Fruit fly (Drosophila melanogaster) whole organism, embryonic: Measurements from ENCODE around the gene GstD4.

Experiments used
- CG10274 ChIP-seq: fragments of 200-800 bp; sonication (Bioruptor generic); optimal IDR thresholded peaks from 3 replicates; lab custom pipeline; 2017; ENCODE audit warnings: missing biosample characterization, mild to moderate bottlenecking, missing genetic modification characterization
- CG13287 ChIP-seq: fragments of 200-800 bp; sonication (Bioruptor generic); IDR thresholded peaks from 2 replicates; pipeline ENCODE4 v1.3.6; 2022; ENCODE audit warnings: missing biosample characterization, missing genetic modification characterization; ENCODE audit not compliant: partially characterized antibody
- CG14441 ChIP-seq: fragments of 200-800 bp; sonication (Bioruptor generic); IDR thresholded peaks from 2 replicates; pipeline ENCODE4 v1.3.6; 2022; ENCODE audit warnings: missing biosample characterization, missing genetic modification characterization
- CG14965 ChIP-seq: fragments of 200-800 bp; sonication (Bioruptor generic); optimal IDR thresholded peaks from 2 replicates; lab custom pipeline; 2016; ENCODE audit warnings: missing biosample characterization, missing genetic modification characterization, borderline replicate concordance
- CG17361 ChIP-seq: fragments of 200-800 bp; sonication (Bioruptor generic); IDR thresholded peaks from 3 replicates; pipeline ENCODE4 v1.3.6; 2022; ENCODE audit warnings: missing biosample characterization, missing genetic modification characterization
- CG1832 ChIP-seq: fragments of 200-800 bp; sonication (Bioruptor generic); optimal IDR thresholded peaks from 2 replicates; lab custom pipeline; 2017; ENCODE audit warnings: missing biosample characterization, mild to moderate bottlenecking, missing genetic modification characterization, inconsistent platforms
- CG3163 ChIP-seq: fragments of 200-800 bp; sonication (Bioruptor generic); optimal IDR thresholded peaks from 3 replicates; lab custom pipeline; 2016; ENCODE audit warnings: missing biosample characterization, missing genetic modification characterization
- CG34376 ChIP-seq: fragments of 200-800 bp; sonication (Bioruptor generic); optimal IDR thresholded peaks from 2 replicates; lab custom pipeline; 2018; ENCODE audit warnings: missing biosample characterization, mild to moderate bottlenecking, missing genetic modification characterization
- CG4617 ChIP-seq: fragments of 200-800 bp; sonication (Bioruptor generic); optimal IDR thresholded peaks from 3 replicates; lab custom pipeline; 2016; ENCODE audit warnings: missing biosample characterization, missing genetic modification characterization, borderline replicate concordance
- CG6689 ChIP-seq: fragments of 200-800 bp; sonication (Bioruptor generic); IDR thresholded peaks from 2 replicates; pipeline ENCODE4 v1.3.6; 2022; ENCODE audit warnings: missing biosample characterization, missing genetic modification characterization
- CG6813 ChIP-seq: fragments of 200-800 bp; sonication (Bioruptor generic); optimal IDR thresholded peaks from 2 replicates; lab custom pipeline; 2017; ENCODE audit warnings: missing biosample characterization, missing genetic modification characterization, mild to moderate bottlenecking, moderate library complexity, missing genetic modification reagents
- CG7987 ChIP-seq: fragments of 200-800 bp; sonication (Bioruptor generic); optimal IDR thresholded peaks from 2 replicates; lab custom pipeline; 2018; ENCODE audit warnings: missing biosample characterization, mild to moderate bottlenecking, missing genetic modification characterization, moderate library complexity
- Dip2 ChIP-seq: fragments of 200-800 bp; sonication (Bioruptor generic); IDR thresholded peaks from 2 replicates; pipeline ENCODE4 v1.3.6; 2022; ENCODE audit warnings: missing biosample characterization, missing genetic modification characterization
- Dref ChIP-seq: fragments of 200-800 bp; sonication (Bioruptor generic); IDR thresholded peaks from 2 replicates; pipeline ENCODE4 v1.3.6; 2022; ENCODE audit warnings: missing biosample characterization, missing genetic modification characterization
- ERR ChIP-seq: fragments of 200-800 bp; sonication (Bioruptor generic); optimal IDR thresholded peaks from 2 replicates; lab custom pipeline; 2016; ENCODE audit warnings: missing biosample characterization, missing genetic modification characterization
- Ets97D ChIP-seq: fragments of 200-800 bp; sonication (Bioruptor generic); optimal IDR thresholded peaks from 3 replicates; lab custom pipeline; 2016; ENCODE audit warnings: missing biosample characterization, missing genetic modification characterization
- Fer1 ChIP-seq: fragments of 200-800 bp; sonication (Bioruptor generic); optimal IDR thresholded peaks from 2 replicates; lab custom pipeline; 2017; ENCODE audit warnings: missing biosample characterization, mild to moderate bottlenecking, missing genetic modification characterization
- Hmx ChIP-seq: fragments of 200-800 bp; sonication (Bioruptor generic); optimal IDR thresholded peaks from 2 replicates; lab custom pipeline; 2016; ENCODE audit warnings: missing biosample characterization, missing genetic modification characterization
- Jarid2 ChIP-seq: fragments of 200-800 bp; sonication (Bioruptor generic); optimal IDR thresholded peaks from 3 replicates; lab custom pipeline; 2017; ENCODE audit warnings: mild to moderate bottlenecking, missing biosample characterization, missing genetic modification reagents, missing genetic modification characterization
- Oli ChIP-seq: fragments of 200-800 bp; sonication (Bioruptor generic); optimal IDR thresholded peaks from 2 replicates; lab custom pipeline; 2018; ENCODE audit warnings: missing biosample characterization, mild to moderate bottlenecking, missing genetic modification characterization, moderate library complexity
- Ravus ChIP-seq: fragments of 200-800 bp; sonication (Bioruptor generic); IDR thresholded peaks from 2 replicates; pipeline ENCODE4 v1.3.6; 2022; ENCODE audit warnings: missing biosample characterization, missing genetic modification characterization
- Sry-β ChIP-seq: fragments of 200-800 bp; sonication (Bioruptor generic); optimal IDR thresholded peaks from 2 replicates; lab custom pipeline; 2018; ENCODE audit warnings: missing biosample characterization, mild to moderate bottlenecking, missing genetic modification characterization, moderate library complexity
- Stat92E ChIP-seq, 3 experiments: fragments of >200 bp in 2 of 3; fragments of 200-800 bp in 1 of 3; sonication (Bioruptor generic) in 1 of 3; optimal IDR thresholded peaks; 2 replicates each; lab custom pipeline; 2017 to 2019; ENCODE audit warnings: missing biosample characterization in 3 of 3, missing genetic modification characterization in 3 of 3, mild to moderate bottlenecking in 1 of 3, moderate library complexity in 1 of 3
- Usf ChIP-seq: fragments of 200-800 bp; sonication (Bioruptor generic); optimal IDR thresholded peaks from 2 replicates; lab custom pipeline; 2017; ENCODE audit warnings: missing genotype, missing biosample characterization, missing genetic modification characterization
- al ChIP-seq: fragments of 200-800 bp; sonication (Bioruptor generic); IDR thresholded peaks from 2 replicates; pipeline ENCODE4 v1.3.6; 2022; ENCODE audit warnings: missing biosample characterization, missing genetic modification characterization
- ash1 ChIP-seq: fragments of 200-800 bp; sonication (Bioruptor generic); optimal IDR thresholded peaks from 2 replicates; lab custom pipeline; 2018; ENCODE audit warnings: missing biosample characterization, mild to moderate bottlenecking, missing genetic modification characterization
- bab2 ChIP-seq: fragments of 200-800 bp; sonication (Bioruptor generic); optimal IDR thresholded peaks from 2 replicates; lab custom pipeline; 2016; ENCODE audit warnings: missing biosample characterization, missing genetic modification characterization
- chif ChIP-seq, 2 experiments: fragments of 200-800 bp; sonication (Bioruptor generic); optimal IDR thresholded peaks; 3 replicates each; lab custom pipeline; 2016; ENCODE audit warnings: missing biosample characterization in 2 of 2, missing genetic modification characterization in 2 of 2
- ci ChIP-seq: fragments of 200-800 bp; sonication (Bioruptor generic); IDR thresholded peaks from 3 replicates; pipeline ENCODE4 v1.3.6; 2022; ENCODE audit warnings: missing biosample characterization, missing genetic modification characterization
- dimm ChIP-seq: fragments of 200-800 bp; sonication (Bioruptor generic); IDR thresholded peaks from 2 replicates; pipeline ENCODE4 v1.3.6; 2022; ENCODE audit warnings: missing biosample characterization, missing genetic modification characterization
- dysf ChIP-seq: fragments of 200-800 bp; sonication (Bioruptor generic); IDR thresholded peaks from 3 replicates; pipeline ENCODE4 v1.3.6; 2022; ENCODE audit warnings: missing biosample characterization, missing genetic modification characterization
- emc ChIP-seq: fragments of 200-800 bp; sonication (Bioruptor generic); optimal IDR thresholded peaks from 2 replicates; lab custom pipeline; 2016; ENCODE audit warnings: missing biosample characterization, missing genetic modification characterization
- fd64A ChIP-seq: fragments of 200-800 bp; sonication (Bioruptor generic); optimal IDR thresholded peaks from 3 replicates; lab custom pipeline; 2018; ENCODE audit warnings: missing biosample characterization, mild to moderate bottlenecking, missing genetic modification characterization
- gro ChIP-seq: fragments of 200-800 bp; sonication (Bioruptor generic); optimal IDR thresholded peaks from 2 replicates; lab custom pipeline; 2016; ENCODE audit warnings: missing biosample characterization, missing genetic modification characterization
- gsb ChIP-seq: fragments of 200-800 bp; sonication (Bioruptor generic); IDR thresholded peaks from 2 replicates; pipeline ENCODE4 v1.3.6; 2022; ENCODE audit warnings: missing biosample characterization, missing genetic modification characterization
- hb ChIP-seq: fragments of 200-800 bp; sonication (Bioruptor generic); IDR thresholded peaks from 3 replicates; pipeline ENCODE4 v1.3.6; 2022; ENCODE audit warnings: missing biosample characterization, missing genetic modification characterization; ENCODE audit not compliant: partially characterized antibody
- insv ChIP-seq, 2 experiments: fragments of 200-800 bp; sonication (Bioruptor generic); optimal IDR thresholded peaks; 3 replicates each; lab custom pipeline; 2016 to 2018; ENCODE audit warnings: missing biosample characterization in 2 of 2, missing genetic modification characterization in 2 of 2
- inv ChIP-seq: fragments of 200-800 bp; sonication (Bioruptor generic); IDR thresholded peaks from 2 replicates; pipeline ENCODE4 v1.3.6; 2022; ENCODE audit warnings: missing biosample characterization, missing genetic modification characterization; ENCODE audit not compliant: partially characterized antibody
- kay ChIP-seq: fragments of 200-800 bp; sonication (Bioruptor generic); optimal IDR thresholded peaks from 2 replicates; lab custom pipeline; 2016; ENCODE audit warnings: missing biosample characterization, missing genetic modification characterization
- otp ChIP-seq: fragments of 200-800 bp; sonication (Bioruptor generic); IDR thresholded peaks from 3 replicates; pipeline ENCODE4, ENCODE4 v1.3.6; 2022; ENCODE audit warnings: missing biosample characterization, missing genetic modification characterization
- p53 ChIP-seq: fragments of 200-800 bp; sonication (Bioruptor generic); optimal IDR thresholded peaks from 2 replicates; lab custom pipeline; 2016; ENCODE audit warnings: missing biosample characterization, missing genetic modification characterization
- repo ChIP-seq: fragments of 200-800 bp; sonication (Bioruptor generic); optimal IDR thresholded peaks from 2 replicates; lab custom pipeline; 2016; ENCODE audit warnings: missing biosample characterization, missing genetic modification characterization
- rib ChIP-seq: fragments of 200-800 bp; sonication (Bioruptor generic); IDR thresholded peaks from 2 replicates; pipeline ENCODE4 v1.3.6; 2022; ENCODE audit warnings: missing biosample characterization, missing genetic modification characterization
- sna ChIP-seq: fragments of 200-800 bp; sonication (Bioruptor generic); IDR thresholded peaks from 2 replicates; pipeline ENCODE4 v1.3.6; 2022; ENCODE audit warnings: missing biosample characterization, missing genetic modification characterization; ENCODE audit not compliant: partially characterized antibody
- sr ChIP-seq: fragments of 200-800 bp; sonication (Bioruptor generic); IDR thresholded peaks from 3 replicates; pipeline ENCODE4 v1.3.6; 2022; ENCODE audit warnings: missing biosample characterization, missing genetic modification characterization
- tup ChIP-seq: fragments of 200-800 bp; sonication (Bioruptor generic); optimal IDR thresholded peaks from 2 replicates; lab custom pipeline; 2016; ENCODE audit warnings: missing biosample characterization, mild to moderate bottlenecking, missing genetic modification characterization, moderate library complexity
- unpg ChIP-seq: fragments of 200-800 bp; sonication (Bioruptor generic); optimal IDR thresholded peaks from 3 replicates; lab custom pipeline; 2018; ENCODE audit warnings: missing biosample characterization, mild to moderate bottlenecking, missing genetic modification characterization, moderate library complexity

Gene GstD4

DNA sequence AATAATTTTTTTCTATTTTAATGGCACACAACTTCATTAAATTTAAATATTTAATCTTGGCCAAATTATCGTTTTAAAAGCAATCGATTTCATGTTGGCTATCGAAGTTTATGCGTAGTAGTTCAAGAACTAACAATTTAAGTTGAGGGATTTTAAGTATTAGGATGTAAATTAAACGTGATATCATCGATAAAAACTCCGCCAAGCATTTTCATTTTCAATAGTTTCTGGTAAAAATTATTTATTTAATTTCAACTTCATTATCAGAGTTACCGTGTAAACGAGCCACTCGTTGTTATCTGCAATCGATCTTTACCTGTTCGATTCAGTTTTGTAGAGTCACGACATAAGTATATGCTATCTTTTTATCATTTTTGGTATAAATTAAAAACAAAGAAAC is 29.0 kb downstream of the GstD4 start (continued):
- TF ChIP-seq CG4617 (GFP tag; lab: Kevin White, UChicago) (peak; percentile 84), CG34376 (GFP tag; lab: Kevin White, UChicago) (peak; percentile 100), sr (peak; percentile 83), otp (GFP tag; lab: Robert Waterston, UW) (peak; percentile 95), CG7987 (GFP tag; lab: Kevin White, UChicago) (peak; percentile 96), CG14441 (GFP tag; lab: Robert Waterston, UW) (peak; percentile 95), gsb (peak; percentile 92), bab2 (peak; percentile 95), CG10274 (GFP tag; lab: Kevin White, UChicago) (peak; percentile 95), Dref (peak; percentile 52), emc (GFP tag; lab: Kevin White, UChicago) (peak; percentile 97), rib (GFP tag; lab: Robert Waterston, UW) (peak; percentile 86), al (GFP tag; lab: Robert Waterston, UW) (peak; percentile 87), Jarid2 (GFP tag; lab: Kevin White, UChicago) (peak; percentile 79), CG6689 (peak; percentile 97), Fer1 (GFP tag; lab: Kevin White, UChicago) (peak; percentile 98), CG1832 (GFP tag; lab: Kevin White, UChicago) (no peak), CG3163 (GFP tag; lab: Kevin White, UChicago) (peak; percentile 75), chif (GFP tag; optimal IDR thresholded peaks at IDR 0.05; lab: Kevin White, UChicago) (peak; percentile 95 to 99), unpg (GFP tag; lab: Kevin White, UChicago) (peak; percentile 99), ci (GFP tag; lab: Robert Waterston, UW) (peak; percentile 99), ash1 (GFP tag; lab: Kevin White, UChicago) (peak; percentile 85), hb (GFP tag; lab: Robert Waterston, UW) (no peak), tup (GFP tag; lab: Kevin White, UChicago) (peak; percentile 92), ERR (GFP tag; lab: Kevin White, UChicago) (peak; percentile 92), Usf (GFP tag; lab: Kevin White, UChicago) (peak; percentile 93), Dip2 (GFP tag; lab: Robert Waterston, UW) (peak; percentile 56; the same call in 1 of the 2 replicates), dimm (GFP tag; lab: Robert Waterston, UW) (peak; percentile 86), Stat92E (GFP tag; optimal IDR thresholded peaks at IDR 0.05; lab: Kevin White, UChicago) (peak in 1 of 3 experiments; percentile 95), fd64A (GFP tag; lab: Kevin White, UChicago) (peak; percentile 95), inv (GFP tag; lab: Robert Waterston, UW) (no peak), CG17361 (peak; percentile 98), Ets97D (GFP tag; lab: Kevin White, UChicago) (peak; percentile 90), CG6813 (GFP tag; lab: Kevin White, UChicago) (peak; percentile 99), Sry-β (peak; percentile 74), sna (GFP tag; lab: Robert Waterston, UW) (no peak), kay (GFP tag; lab: Kevin White, UChicago) (peak; percentile 89), p53 (GFP tag; lab: Kevin White, UChicago) (peak; percentile 80), repo (GFP tag; lab: Kevin White, UChicago) (peak; percentile 98), gro (peak; percentile 97), CG14965 (GFP tag; lab: Kevin White, UChicago) (peak; percentile 89), Hmx (GFP tag; lab: Kevin White, UChicago) (peak; percentile 87), dysf (GFP tag; lab: Robert Waterston, UW) (peak; percentile 97), CG13287 (GFP tag; lab: Robert Waterston, UW) (peak; percentile 71; the same call in 1 of the 2 replicates), Oli (tag; lab: Kevin White, UChicago) (peak; percentile 97), insv (GFP tag; optimal IDR thresholded peaks at IDR 0.05; lab: Kevin White, UChicago) (peak; percentile 22 to 79), Ravus (GFP tag; lab: Robert Waterston, UW) (peak; percentile 86)
